Worm (Caenorhabditis elegans) whole organism, L3 larva: ENCODE results near the gene F41C6.7.
A peak's percentile ranks its signal among the peaks of the same experiment; 100 is the strongest.

Experiments
- R02D3.7 ChIP-seq: fragments of 150-350 bp; optimal IDR thresholded peaks from 2 replicates; lab custom pipeline; 2014; ENCODE audit warnings: missing biosample characterization, missing genetic modification characterization
- ZK546.5 ChIP-seq: sonication (generic microtip); optimal IDR thresholded peaks from 2 replicates; lab custom pipeline; 2017; ENCODE audit warnings: missing biosample characterization, missing genetic modification characterization
- ama-1 ChIP-seq: fragments of 150-350 bp; optimal IDR thresholded peaks from 2 replicates; lab custom pipeline; 2018
- ceh-16 ChIP-seq: sonication (generic microtip); optimal IDR thresholded peaks from 2 replicates; lab custom pipeline; 2017; ENCODE audit warnings: missing biosample characterization, missing genetic modification characterization
- ceh-28 ChIP-seq: fragments of 150-350 bp; optimal IDR thresholded peaks from 2 replicates; lab custom pipeline; 2014; ENCODE audit warnings: missing biosample characterization, missing genetic modification reagents, missing genetic modification characterization
- ceh-9 ChIP-seq: sonication (generic microtip); optimal IDR thresholded peaks from 2 replicates; lab custom pipeline; 2018; ENCODE audit warnings: missing biosample characterization, missing genetic modification characterization
- daf-12 ChIP-seq: fragments of 150-350 bp; optimal IDR thresholded peaks from 2 replicates; lab custom pipeline; 2014; ENCODE audit warnings: missing biosample characterization, missing genetic modification reagents, missing genetic modification characterization
- egl-27 ChIP-seq: sonication (generic microtip); optimal IDR thresholded peaks from 4 replicates; lab custom pipeline; 2017; ENCODE audit warnings: missing biosample characterization, missing genetic modification reagents, missing genetic modification characterization
- egl-5 ChIP-seq: fragments of 150-350 bp; optimal IDR thresholded peaks from 2 replicates; lab custom pipeline; 2017; ENCODE audit warnings: missing biosample characterization, missing genetic modification reagents, missing genetic modification characterization, inconsistent platforms
- elt-1 ChIP-seq: fragments of 150-350 bp; optimal IDR thresholded peaks from 2 replicates; lab custom pipeline; 2014; ENCODE audit warnings: missing biosample characterization, missing genetic modification characterization
- elt-2 ChIP-seq: sonication (generic microtip); optimal IDR thresholded peaks from 2 replicates; lab custom pipeline; 2016; ENCODE audit warnings: missing genetic modification reagents, mild to moderate bottlenecking, missing genetic modification characterization, missing compliant biosample characterization
- elt-3 ChIP-seq, 3 experiments: fragments of 150-350 bp in 1 of 3; sonication (generic microtip) in 2 of 3; optimal IDR thresholded peaks; 2 replicates in 2 of 3; 4 replicates in 1 of 3; lab custom pipeline; 2014 to 2017; ENCODE audit warnings: missing biosample characterization in 3 of 3, missing genetic modification characterization in 3 of 3
- eor-1 ChIP-seq, 2 experiments: fragments of 150-350 bp; optimal IDR thresholded peaks; 2 replicates each; lab custom pipeline; 2014 to 2018; ENCODE audit warnings: missing biosample characterization in 2 of 2, missing genetic modification characterization in 2 of 2
- fkh-10 ChIP-seq: sonication (generic microtip); optimal IDR thresholded peaks from 2 replicates; lab custom pipeline; 2017; ENCODE audit warnings: missing biosample characterization, missing genetic modification reagents, missing genetic modification characterization
- fkh-2 ChIP-seq: fragments of 150-350 bp; optimal IDR thresholded peaks from 2 replicates; lab custom pipeline; 2014; ENCODE audit warnings: missing biosample characterization, missing genetic modification reagents, missing genetic modification characterization
- fos-1 ChIP-seq: fragments of 150-350 bp; optimal IDR thresholded peaks from 2 replicates; lab custom pipeline; 2014; ENCODE audit warnings: missing biosample characterization, missing genetic modification characterization
- hmg-11 ChIP-seq: sonication (generic microtip); optimal IDR thresholded peaks from 2 replicates; lab custom pipeline; 2016; ENCODE audit warnings: missing genetic modification characterization, missing compliant biosample characterization
- jun-1 ChIP-seq: fragments of 150-350 bp; optimal IDR thresholded peaks from 2 replicates; lab custom pipeline; 2014; ENCODE audit warnings: missing biosample characterization, missing genetic modification reagents, missing genetic modification characterization
- lin-15B ChIP-seq: fragments of 150-350 bp; optimal IDR thresholded peaks from 2 replicates; lab custom pipeline; 2014; ENCODE audit warnings: missing biosample characterization, missing genetic modification characterization
- lin-39 ChIP-seq: fragments of 150-350 bp; optimal IDR thresholded peaks from 2 replicates; lab custom pipeline; 2018; ENCODE audit warnings: missing biosample characterization, missing genetic modification reagents, missing genetic modification characterization
- lsy-12 ChIP-seq: sonication (generic microtip); optimal IDR thresholded peaks from 2 replicates; lab custom pipeline; 2016; ENCODE audit warnings: mild to moderate bottlenecking, missing genetic modification characterization, missing compliant biosample characterization
- mdl-1 ChIP-seq: fragments of 150-350 bp; optimal IDR thresholded peaks from 2 replicates; lab custom pipeline; 2014; ENCODE audit warnings: missing biosample characterization, missing genetic modification characterization
- mml-1 ChIP-seq: fragments of 150-350 bp; sonication (generic microtip); optimal IDR thresholded peaks from 3 replicates; lab custom pipeline; 2014; ENCODE audit warnings: missing biosample characterization, missing genetic modification characterization
- nfya-1 ChIP-seq: sonication (generic microtip); optimal IDR thresholded peaks from 2 replicates; lab custom pipeline; 2017; ENCODE audit warnings: missing genetic modification characterization, mild to moderate bottlenecking, missing compliant biosample characterization, antibody characterized with exemption, moderate library complexity; ENCODE audit not compliant: insufficient read depth
- nhr-11 ChIP-seq: fragments of 150-350 bp; optimal IDR thresholded peaks from 2 replicates; lab custom pipeline; 2014; ENCODE audit warnings: missing biosample characterization, missing genetic modification characterization
- nhr-23 ChIP-seq: fragments of 150-350 bp; optimal IDR thresholded peaks from 2 replicates; lab custom pipeline; 2014; ENCODE audit warnings: missing biosample characterization, missing genetic modification reagents, missing genetic modification characterization
- nhr-237 ChIP-seq: fragments of 150-350 bp; optimal IDR thresholded peaks from 2 replicates; lab custom pipeline; 2014; ENCODE audit warnings: missing biosample characterization, missing genetic modification characterization
- nhr-25 ChIP-seq: sonication (generic microtip); optimal IDR thresholded peaks from 2 replicates; lab custom pipeline; 2017; ENCODE audit warnings: missing biosample characterization, missing genetic modification characterization
- nhr-28 ChIP-seq: fragments of 150-350 bp; optimal IDR thresholded peaks from 2 replicates; lab custom pipeline; 2014; ENCODE audit warnings: missing biosample characterization, missing genetic modification characterization
- nhr-43 ChIP-seq: sonication (generic microtip); optimal IDR thresholded peaks from 2 replicates; lab custom pipeline; 2016; ENCODE audit warnings: mild to moderate bottlenecking, missing genetic modification characterization, missing compliant biosample characterization; ENCODE audit not compliant: poor library complexity, severe bottlenecking
- nhr-67 ChIP-seq: fragments of 150-350 bp; optimal IDR thresholded peaks from 2 replicates; lab custom pipeline; 2014; ENCODE audit warnings: missing biosample characterization, missing genetic modification characterization
- nhr-77 ChIP-seq: fragments of 150-350 bp; optimal IDR thresholded peaks from 2 replicates; lab custom pipeline; 2014; ENCODE audit warnings: missing biosample characterization, missing genetic modification characterization
- pha-4 ChIP-seq: fragments of 150-350 bp; optimal IDR thresholded peaks from 2 replicates; lab custom pipeline; 2014; ENCODE audit warnings: missing biosample characterization, missing genetic modification reagents, missing genetic modification characterization
- pqm-1 ChIP-seq: fragments of 150-350 bp; optimal IDR thresholded peaks from 2 replicates; lab custom pipeline; 2017; ENCODE audit warnings: missing biosample characterization, missing genetic modification characterization, inconsistent platforms
- sea-2 ChIP-seq: fragments of 150-350 bp; sonication (generic microtip); optimal IDR thresholded peaks from 4 replicates; lab custom pipeline; 2014; ENCODE audit warnings: missing biosample characterization, missing genetic modification reagents, missing genetic modification characterization
- skn-1 ChIP-seq: fragments of 150-350 bp; optimal IDR thresholded peaks from 2 replicates; lab custom pipeline; 2014; ENCODE audit warnings: missing biosample characterization, missing genetic modification characterization
- snpc-4 ChIP-seq: fragments of 150-350 bp; optimal IDR thresholded peaks from 2 replicates; lab custom pipeline; 2014; ENCODE audit warnings: missing biosample characterization, missing genetic modification characterization
- tbx-2 ChIP-seq: sonication (generic microtip); optimal IDR thresholded peaks from 2 replicates; lab custom pipeline; 2016; ENCODE audit warnings: mild to moderate bottlenecking, missing genetic modification characterization, missing compliant biosample characterization
- unc-39 ChIP-seq: sonication (generic microtip); optimal IDR thresholded peaks from 4 replicates; lab custom pipeline; 2017; ENCODE audit warnings: missing biosample characterization, missing genetic modification characterization
- unc-62 ChIP-seq: fragments of 150-350 bp; sonication (generic microtip); optimal IDR thresholded peaks from 4 replicates; lab custom pipeline; 2014; ENCODE audit warnings: missing biosample characterization, missing genetic modification reagents, missing genetic modification characterization
- zag-1 ChIP-seq: fragments of 150-350 bp; optimal IDR thresholded peaks from 2 replicates; lab custom pipeline; 2014; ENCODE audit warnings: missing biosample characterization, missing genetic modification characterization
- ztf-4 ChIP-seq: fragments of 150-350 bp; optimal IDR thresholded peaks from 2 replicates; lab custom pipeline; 2014; ENCODE audit warnings: missing biosample characterization, missing genetic modification characterization

The F41C6.7 gene

DNA sequence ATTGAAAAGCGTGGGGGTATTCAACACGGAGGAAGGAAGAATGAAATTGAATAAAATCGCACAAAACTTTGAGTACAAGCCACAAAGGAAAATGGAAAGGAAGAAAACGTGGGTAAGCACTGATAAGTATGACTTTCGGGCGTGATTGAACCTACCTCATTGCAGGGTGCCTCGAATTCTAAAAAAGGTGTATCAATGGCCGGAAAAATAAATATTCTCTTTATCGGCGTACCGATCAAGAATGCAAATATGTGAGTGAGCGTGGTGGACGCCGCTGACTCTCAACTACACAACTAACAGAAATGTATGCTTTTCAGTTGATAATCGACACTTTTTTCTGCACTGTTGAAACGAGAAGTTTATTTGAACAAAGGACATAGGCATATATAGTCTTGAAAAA is 39.4 kb upstream of the F41C6.7 start, which contains the start of gene otpl-3:
Gene otpl-3, minus strand, starts transcription at position 304 of the 400 bp plus-strand sequence.
- no peak for TF ChIP-seq mml-1 (tag; lab: Kevin White, UChicago)
- TF ChIP-seq pha-4: peak; percentile 19
- no peak for TF ChIP-seq tbx-2 (tag; lab: Kevin White, UChicago)
- no peak for TF ChIP-seq sea-2 (GFP tag; lab: Kevin White, UChicago)
- peak; percentile 69 for TF ChIP-seq pqm-1 (tag; lab: Kevin White, UChicago)
- TF ChIP-seq ceh-16 (tag; lab: Kevin White, UChicago): no peak
- TF ChIP-seq mdl-1 (tag; lab: Kevin White, UChicago): no peak
- TF ChIP-seq ZK546.5: no peak
- TF ChIP-seq nhr-23: no peak
- no peak for TF ChIP-seq unc-39 (tag; lab: Kevin White, UChicago)
- no peak for TF ChIP-seq egl-27 (tag; lab: Kevin White, UChicago)
- TF ChIP-seq lin-15B (tag; lab: Kevin White, UChicago): no peak
- no peak for TF ChIP-seq skn-1 (tag; lab: Kevin White, UChicago)
- peak; percentile 71 for TF ChIP-seq elt-2 (tag; lab: Kevin White, UChicago)
- TF ChIP-seq fkh-10: no peak
- no peak for TF ChIP-seq zag-1 (tag; lab: Kevin White, UChicago)
- TF ChIP-seq ama-1 (lab: Kevin White, UChicago): no peak
- no peak for TF ChIP-seq hmg-11
- TF ChIP-seq fos-1: no peak
- TF ChIP-seq nhr-77: no peak
- no peak for TF ChIP-seq nhr-11 (tag; lab: Kevin White, UChicago)
- TF ChIP-seq nfya-1 (tag; lab: Kevin White, UChicago): no peak
- TF ChIP-seq nhr-43 (tag; lab: Kevin White, UChicago): no peak

DNA sequence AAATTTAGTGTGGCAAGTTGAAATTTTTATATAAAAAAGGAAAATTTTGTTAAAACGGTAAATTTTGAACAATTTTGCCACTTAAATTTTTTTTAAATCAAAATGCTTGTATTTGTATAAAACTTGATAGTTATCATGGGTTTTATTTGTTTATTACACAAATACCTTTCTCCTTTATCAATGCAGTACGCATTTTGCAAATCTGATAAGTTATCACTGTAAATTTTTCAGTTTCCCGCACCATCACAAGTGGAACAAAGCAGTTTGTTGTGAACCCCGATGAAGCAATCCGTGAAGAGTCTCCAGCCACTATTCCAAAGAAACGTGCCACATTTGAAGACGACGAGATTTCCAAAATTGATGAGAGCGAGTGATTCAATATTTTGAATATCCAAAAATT is 35.1 kb upstream of the F41C6.7 start:
- TF ChIP-seq snpc-4 (no peak), elt-2 (tag; lab: Kevin White, UChicago) (peak; percentile 10), lin-39 (no peak), nhr-77 (no peak), R02D3.7 (tag; lab: Kevin White, UChicago) (no peak)

DNA sequence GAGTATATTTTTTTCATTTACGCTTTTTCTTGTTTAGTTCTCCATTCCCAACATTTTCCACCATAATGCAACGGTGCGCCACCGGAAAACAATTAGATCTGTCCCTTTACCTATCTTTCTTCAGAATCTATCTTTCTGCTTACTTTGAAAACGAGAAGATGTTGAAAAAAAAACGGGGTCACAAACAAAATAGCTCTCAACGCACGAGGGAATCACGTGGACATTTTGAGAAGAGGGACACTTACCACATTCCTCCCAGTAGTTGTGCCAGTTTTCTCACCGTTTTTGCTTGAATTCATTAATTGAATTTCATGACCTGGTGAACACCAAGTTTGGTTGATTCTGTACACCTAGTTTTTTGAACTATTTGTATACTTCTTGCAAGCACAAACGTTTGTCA is 31.1 kb upstream of the F41C6.7 start:
- TF ChIP-seq snpc-4 (no peak), ztf-4 (tag; lab: Kevin White, UChicago) (no peak), lin-39 (no peak), mml-1 (tag; lab: Kevin White, UChicago) (peak; percentile 84), unc-62 (no peak), R02D3.7 (tag; lab: Kevin White, UChicago) (no peak), nfya-1 (tag; lab: Kevin White, UChicago) (peak; percentile 4)

DNA sequence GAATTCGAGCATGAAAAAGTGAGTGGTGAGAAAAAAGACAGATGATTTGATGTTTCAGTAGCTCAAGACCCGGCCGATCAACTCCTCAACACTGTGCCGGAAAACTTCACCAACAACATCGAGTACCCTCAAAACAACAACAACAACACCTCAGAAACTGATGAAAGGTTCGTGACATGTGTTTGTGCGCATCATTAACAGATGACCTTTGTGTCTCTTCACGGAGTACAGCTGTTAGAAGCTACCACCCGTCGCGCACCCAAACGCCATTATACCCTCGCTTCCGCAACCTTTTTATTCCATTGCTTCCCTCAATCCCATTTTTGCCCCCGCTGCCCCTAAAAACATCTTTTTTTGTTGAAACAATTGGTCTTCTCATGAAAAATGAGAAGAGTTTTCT is 30.2 kb upstream of the F41C6.7 start:
- TF ChIP-seq nhr-28 (tag; lab: Kevin White, UChicago) (no peak), jun-1 (tag; lab: Kevin White, UChicago) (no peak), nhr-67 (tag; lab: Kevin White, UChicago) (no peak), hmg-11 (no peak), nfya-1 (tag; lab: Kevin White, UChicago) (no peak), egl-5 (tag; lab: Kevin White, UChicago) (no peak), fos-1 (no peak), lin-39 (peak; percentile 25)

DNA sequence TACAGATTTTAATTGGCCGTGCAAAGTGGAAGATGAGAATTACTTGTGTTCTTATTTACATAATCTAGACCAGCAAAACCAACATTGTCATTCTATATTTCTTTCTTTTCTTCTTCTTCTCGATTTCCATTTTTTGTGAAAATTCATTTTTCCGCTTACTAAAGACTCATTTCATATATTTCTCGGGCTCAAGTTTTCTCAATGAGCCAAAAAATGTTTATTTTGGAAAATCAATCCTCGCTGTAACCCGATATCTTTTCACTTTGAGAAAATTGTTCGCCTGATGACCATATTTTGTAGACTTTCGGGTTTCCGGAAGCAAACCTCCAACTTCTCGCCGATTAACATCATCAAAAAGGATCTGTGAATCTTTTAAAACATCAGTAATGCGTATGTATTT is 28.9 kb upstream of the F41C6.7 start, which contains the start of gene nhx-4:
Gene nhx-4, plus strand, starts transcription at position 301 of the 400 bp plus-strand sequence.
- TF ChIP-seq elt-3 (tag; optimal IDR thresholded peaks at IDR 0.05; lab: Kevin White, UChicago): no peak
- TF ChIP-seq jun-1 (tag; lab: Kevin White, UChicago): no peak

DNA sequence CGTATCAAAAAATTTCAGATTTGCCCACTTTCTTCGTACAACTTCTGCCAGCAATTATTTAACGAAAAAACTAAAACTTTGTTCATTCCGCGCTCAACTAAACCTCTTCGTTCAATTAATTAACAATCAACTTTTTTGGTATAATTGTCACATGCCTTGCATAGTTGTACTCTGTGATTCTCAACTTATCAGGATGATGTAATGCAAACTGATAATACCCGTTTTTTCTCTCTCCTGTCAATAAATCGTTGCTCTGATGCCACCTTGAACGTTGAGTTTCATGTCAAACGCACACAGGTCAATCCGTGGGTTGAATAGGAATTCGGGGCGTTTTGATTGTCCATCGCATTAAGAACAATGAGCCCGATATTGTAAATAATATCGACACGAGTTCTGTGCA is 20.5 kb upstream of the F41C6.7 start:
- no peak for TF ChIP-seq ceh-16 (tag; lab: Kevin White, UChicago)
- TF ChIP-seq daf-12: no peak
- TF ChIP-seq elt-1 (tag; lab: Kevin White, UChicago): no peak
- no peak for TF ChIP-seq fkh-10
- TF ChIP-seq nfya-1 (tag; lab: Kevin White, UChicago): no peak
- TF ChIP-seq pha-4: peak; percentile 73
- TF ChIP-seq ceh-28 (tag; lab: Kevin White, UChicago): no peak
- TF ChIP-seq egl-5 (tag; lab: Kevin White, UChicago): no peak
- TF ChIP-seq nhr-28 (tag; lab: Kevin White, UChicago): no peak
- TF ChIP-seq snpc-4: no peak
- TF ChIP-seq lsy-12: no peak
- peak; percentile 78 for TF ChIP-seq pqm-1 (tag; lab: Kevin White, UChicago)
- no peak for TF ChIP-seq nhr-237
- TF ChIP-seq ceh-9 (tag; lab: Kevin White, UChicago): no peak
- no peak for TF ChIP-seq ztf-4 (tag; lab: Kevin White, UChicago)
- TF ChIP-seq mml-1 (tag; lab: Kevin White, UChicago): no peak
- no peak for TF ChIP-seq unc-39 (tag; lab: Kevin White, UChicago)
- no peak for TF ChIP-seq fkh-2
- TF ChIP-seq elt-2 (tag; lab: Kevin White, UChicago): peak; percentile 95
- no peak for TF ChIP-seq nhr-77
- TF ChIP-seq eor-1 (tag; optimal IDR thresholded peaks at IDR 0.05; lab: Kevin White, UChicago): no peak
- no peak for TF ChIP-seq ZK546.5
- no peak for TF ChIP-seq nhr-25 (tag; lab: Kevin White, UChicago)
